Fruit fly (Drosophila melanogaster) whole organism, embryonic: ENCODE data around the gene CG3632.
A peak's percentile ranks its signal among the peaks of the same experiment; 100 is the strongest.

Experiments
- Atf-2 ChIP-seq: fragments of 200-800 bp; sonication (Bioruptor generic); optimal IDR thresholded peaks from 2 replicates; lab custom pipeline; 2016; ENCODE audit warnings: missing biosample characterization, missing genetic modification characterization
- Awh ChIP-seq: fragments of 200-800 bp; sonication (Bioruptor generic); IDR thresholded peaks from 2 replicates; pipeline ENCODE4, ENCODE4 v1.3.6; 2022; ENCODE audit warnings: missing biosample characterization, missing genetic modification characterization
- Bgb ChIP-seq: fragments of 200-800 bp; sonication (Bioruptor generic); IDR thresholded peaks from 2 replicates; pipeline ENCODE4 v1.3.6; 2022; ENCODE audit warnings: missing biosample characterization, missing genetic modification characterization; ENCODE audit not compliant: partially characterized antibody
- C15 ChIP-seq: fragments of 200-800 bp; sonication (Bioruptor generic); IDR thresholded peaks from 3 replicates; pipeline ENCODE4 v1.3.6; 2022; ENCODE audit warnings: missing biosample characterization, missing genetic modification characterization
- CG10274 ChIP-seq: fragments of 200-800 bp; sonication (Bioruptor generic); optimal IDR thresholded peaks from 3 replicates; lab custom pipeline; 2017; ENCODE audit warnings: missing biosample characterization, mild to moderate bottlenecking, missing genetic modification characterization
- CG11456 ChIP-seq: fragments of 200-800 bp; sonication (Bioruptor generic); IDR thresholded peaks from 3 replicates; pipeline ENCODE4 v1.3.6; 2022; ENCODE audit warnings: missing biosample characterization, missing genetic modification characterization
- CG11504 ChIP-seq: fragments of 200-800 bp; sonication (Bioruptor generic); optimal IDR thresholded peaks from 3 replicates; lab custom pipeline; 2019; ENCODE audit warnings: missing biosample characterization, mild to moderate bottlenecking, missing genetic modification characterization, moderate library complexity
- CG11723 ChIP-seq: fragments of 200-800 bp; sonication (Bioruptor generic); optimal IDR thresholded peaks from 2 replicates; lab custom pipeline; 2017; ENCODE audit warnings: missing biosample characterization, mild to moderate bottlenecking, missing genetic modification characterization
- CG15269 ChIP-seq: fragments of 200-800 bp; sonication (Bioruptor generic); optimal IDR thresholded peaks from 2 replicates; lab custom pipeline; 2018; ENCODE audit warnings: missing biosample characterization, mild to moderate bottlenecking, missing genetic modification characterization, moderate library complexity
- CG1603 ChIP-seq: fragments of 200-800 bp; sonication (Bioruptor generic); optimal IDR thresholded peaks from 2 replicates; lab custom pipeline; 2019; ENCODE audit warnings: missing biosample characterization, mild to moderate bottlenecking, missing genetic modification characterization, moderate library complexity
- CG17385 ChIP-seq: fragments of 200-800 bp; sonication (Bioruptor generic); optimal IDR thresholded peaks from 3 replicates; lab custom pipeline; 2018; ENCODE audit warnings: missing biosample characterization, mild to moderate bottlenecking, missing genetic modification characterization
- CG2678 ChIP-seq: fragments of 200-800 bp; sonication (Bioruptor generic); optimal IDR thresholded peaks from 3 replicates; lab custom pipeline; 2019; ENCODE audit warnings: missing biosample characterization, mild to moderate bottlenecking, missing genetic modification characterization, moderate library complexity
- CG2875 ChIP-seq: fragments of 200-800 bp; sonication (Bioruptor generic); optimal IDR thresholded peaks from 2 replicates; lab custom pipeline; 2017; ENCODE audit warnings: missing biosample characterization, mild to moderate bottlenecking, missing genetic modification characterization, missing genetic modification reagents
- CG30403 ChIP-seq: fragments of 200-800 bp; sonication (Bioruptor generic); optimal IDR thresholded peaks from 3 replicates; lab custom pipeline; 2016; ENCODE audit warnings: missing biosample characterization, missing genetic modification characterization
- CG34224 ChIP-seq: fragments of 200-800 bp; sonication (Bioruptor generic); IDR thresholded peaks from 3 replicates; pipeline ENCODE4 v1.3.6; 2022; ENCODE audit warnings: missing biosample characterization, missing genetic modification characterization; ENCODE audit not compliant: partially characterized antibody
- CG43689 ChIP-seq: fragments of 200-800 bp; sonication (Bioruptor generic); IDR thresholded peaks from 2 replicates; pipeline ENCODE4 v1.3.6; 2022; ENCODE audit warnings: missing biosample characterization, missing genetic modification characterization
- CG4820 ChIP-seq: fragments of 200-800 bp; sonication (Bioruptor generic); optimal IDR thresholded peaks from 3 replicates; lab custom pipeline; 2016; ENCODE audit warnings: missing biosample characterization, missing genetic modification characterization
- CG5953 ChIP-seq: fragments of 200-800 bp; sonication (Bioruptor generic); IDR thresholded peaks from 2 replicates; pipeline ENCODE4 v1.3.6; 2022; ENCODE audit warnings: missing biosample characterization, missing genetic modification characterization
- CG6683 ChIP-seq: fragments of 200-800 bp; sonication (Bioruptor generic); optimal IDR thresholded peaks from 2 replicates; lab custom pipeline; 2017; ENCODE audit warnings: missing biosample characterization, mild to moderate bottlenecking, missing genetic modification characterization, missing genetic modification reagents
- CG6765 ChIP-seq: fragments of 200-800 bp; sonication (Bioruptor generic); optimal IDR thresholded peaks from 3 replicates; lab custom pipeline; 2017; ENCODE audit warnings: missing biosample characterization, mild to moderate bottlenecking, missing genetic modification characterization
- CoRest ChIP-seq: fragments of 200-800 bp; sonication (Bioruptor generic); optimal IDR thresholded peaks from 3 replicates; lab custom pipeline; 2018; ENCODE audit warnings: missing biosample characterization, mild to moderate bottlenecking, missing genetic modification characterization, moderate library complexity
- Dbx ChIP-seq: fragments of 200-800 bp; sonication (Bioruptor generic); IDR thresholded peaks from 3 replicates; pipeline ENCODE4 v1.3.6; 2022; ENCODE audit warnings: missing biosample characterization, missing genetic modification characterization
- HmgZ ChIP-seq: fragments of 200-800 bp; sonication (Bioruptor generic); optimal IDR thresholded peaks from 2 replicates; lab custom pipeline; 2018; ENCODE audit warnings: missing biosample characterization, mild to moderate bottlenecking, missing genetic modification characterization
- Mes4 ChIP-seq: fragments of 200-800 bp; sonication (Bioruptor generic); optimal IDR thresholded peaks from 2 replicates; lab custom pipeline; 2016; ENCODE audit warnings: missing biosample characterization, missing genetic modification characterization
- Myb ChIP-seq: fragments of 200-800 bp; sonication (Bioruptor generic); optimal IDR thresholded peaks from 2 replicates; lab custom pipeline; 2016; ENCODE audit warnings: missing biosample characterization, missing genetic modification characterization
- Ptx1 ChIP-seq: fragments of 200-800 bp; sonication (Bioruptor generic); IDR thresholded peaks from 2 replicates; pipeline ENCODE4 v1.3.6; 2022; ENCODE audit warnings: missing biosample characterization, missing genetic modification characterization
- Tbp ChIP-seq: fragments of >200 bp; optimal IDR thresholded peaks from 2 replicates; lab custom pipeline; 2018; ENCODE audit warnings: missing biosample characterization, missing genetic modification characterization
- aop ChIP-seq: fragments of 200-800 bp; sonication (Bioruptor generic); IDR thresholded peaks from 2 replicates; pipeline ENCODE4 v1.3.6; 2022; ENCODE audit warnings: missing biosample characterization, missing genetic modification characterization
- cato ChIP-seq: fragments of 200-800 bp; sonication (Bioruptor generic); optimal IDR thresholded peaks from 2 replicates; lab custom pipeline; 2016; ENCODE audit warnings: missing biosample characterization, missing genetic modification characterization, borderline replicate concordance
- chinmo ChIP-seq: fragments of 200-800 bp; sonication (Bioruptor generic); IDR thresholded peaks from 4 replicates; pipeline ENCODE4 v1.3.6; 2022; ENCODE audit warnings: missing biosample characterization, missing genetic modification characterization; ENCODE audit not compliant: partially characterized antibody
- ci ChIP-seq: fragments of 200-800 bp; sonication (Bioruptor generic); IDR thresholded peaks from 3 replicates; pipeline ENCODE4 v1.3.6; 2022; ENCODE audit warnings: missing biosample characterization, missing genetic modification characterization
- crp ChIP-seq, 2 experiments: fragments of 200-800 bp; sonication (Bioruptor generic); optimal IDR thresholded peaks; 2 replicates in 1 of 2; 3 replicates in 1 of 2; lab custom pipeline; 2017; ENCODE audit warnings: missing biosample characterization in 2 of 2, missing genetic modification characterization in 2 of 2, mild to moderate bottlenecking in 1 of 2, moderate library complexity in 1 of 2
- dpn ChIP-seq, 2 experiments: fragments of 200-800 bp; sonication (Bioruptor generic); optimal IDR thresholded peaks; 3 replicates each; lab custom pipeline; 2016; ENCODE audit warnings: missing biosample characterization in 2 of 2, missing genetic modification characterization in 2 of 2
- eyg ChIP-seq: fragments of 200-800 bp; sonication (Bioruptor generic); optimal IDR thresholded peaks from 3 replicates; lab custom pipeline; 2016; ENCODE audit warnings: missing biosample characterization, missing genetic modification characterization
- grau ChIP-seq: fragments of 200-800 bp; optimal IDR thresholded peaks from 3 replicates; lab custom pipeline; 2019; ENCODE audit warnings: missing biosample characterization, mild to moderate bottlenecking, missing genetic modification characterization, moderate library complexity
- hb ChIP-seq: fragments of 200-800 bp; sonication (Bioruptor generic); IDR thresholded peaks from 3 replicates; pipeline ENCODE4 v1.3.6; 2022; ENCODE audit warnings: missing biosample characterization, missing genetic modification characterization; ENCODE audit not compliant: partially characterized antibody
- klu ChIP-seq: fragments of 200-800 bp; sonication (Bioruptor generic); IDR thresholded peaks from 2 replicates; pipeline ENCODE4 v1.3.6; 2022; ENCODE audit warnings: missing biosample characterization, missing genetic modification characterization
- lov ChIP-seq, 2 experiments: fragments of 200-800 bp in 1 of 2; fragments of >200 bp in 1 of 2; sonication (Bioruptor generic) in 1 of 2; IDR thresholded peaks in 1 of 2; optimal IDR thresholded peaks in 1 of 2; 2 replicates in 1 of 2; 3 replicates in 1 of 2; pipeline versions ENCODE4 v1.3.6 to Lab custom; 2017 to 2022; ENCODE audit warnings: missing biosample characterization in 1 of 2, missing genetic modification characterization in 1 of 2
- pan ChIP-seq, 4 experiments: fragments of >200 bp in 3 of 4; fragments of 200-800 bp in 1 of 4; sonication (Bioruptor generic) in 1 of 4; optimal IDR thresholded peaks in 3 of 4; IDR thresholded peaks in 1 of 4; 2 replicates each; pipeline versions ENCODE4 v1.3.6 to Lab custom; 2017 to 2022; ENCODE audit warnings: missing biosample characterization in 2 of 4, missing genetic modification characterization in 2 of 4, mixed read lengths in 1 of 4
- phol ChIP-seq: fragments of 200-800 bp; sonication (Bioruptor generic); optimal IDR thresholded peaks from 3 replicates; lab custom pipeline; 2018; ENCODE audit warnings: missing biosample characterization, mild to moderate bottlenecking, missing genetic modification characterization, moderate library complexity
- pnt ChIP-seq: fragments of 200-800 bp; sonication (Bioruptor generic); optimal IDR thresholded peaks from 3 replicates; lab custom pipeline; 2016; ENCODE audit warnings: missing biosample characterization, missing genetic modification characterization
- pum ChIP-seq: fragments of 200-800 bp; sonication (Bioruptor generic); optimal IDR thresholded peaks from 2 replicates; lab custom pipeline; 2016; ENCODE audit warnings: missing biosample characterization, missing genetic modification characterization
- scrt ChIP-seq: fragments of 200-800 bp; sonication (Bioruptor generic); optimal IDR thresholded peaks from 2 replicates; lab custom pipeline; 2018; ENCODE audit warnings: missing biosample characterization, mild to moderate bottlenecking, missing genetic modification characterization, moderate library complexity
- slbo ChIP-seq: fragments of 200-800 bp; sonication (Bioruptor generic); IDR thresholded peaks from 2 replicates; pipeline ENCODE4 v1.3.6; 2022; ENCODE audit warnings: missing biosample characterization, missing genetic modification characterization
- sna ChIP-seq: fragments of 200-800 bp; sonication (Bioruptor generic); IDR thresholded peaks from 2 replicates; pipeline ENCODE4 v1.3.6; 2022; ENCODE audit warnings: missing biosample characterization, missing genetic modification characterization; ENCODE audit not compliant: partially characterized antibody
- sug ChIP-seq: fragments of 200-800 bp; optimal IDR thresholded peaks from 2 replicates; lab custom pipeline; 2019; ENCODE audit warnings: missing biosample characterization, mild to moderate bottlenecking, missing genetic modification characterization, moderate library complexity
- ttk ChIP-seq: fragments of 200-800 bp; sonication (Bioruptor generic); IDR thresholded peaks from 2 replicates; pipeline ENCODE4 v2.1.2; 2022; ENCODE audit warnings: missing biosample characterization, missing genetic modification characterization
- vfl ChIP-seq: fragments of 200-800 bp; sonication (Bioruptor generic); optimal IDR thresholded peaks from 2 replicates; lab custom pipeline; 2016; ENCODE audit warnings: missing biosample characterization, missing genetic modification characterization
- vnd ChIP-seq: fragments of 200-800 bp; sonication (Bioruptor generic); IDR thresholded peaks from 3 replicates; pipeline ENCODE4 v1.3.6; 2022; ENCODE audit warnings: missing biosample characterization, missing genetic modification characterization; ENCODE audit not compliant: partially characterized antibody

Gene CG3632

dm6 chrX:16263415-16263814, 33.1 kb upstream of the CG3632 start (continued):
- no peak for TF ChIP-seq aop
- no peak for TF ChIP-seq crp (GFP tag; optimal IDR thresholded peaks at IDR 0.05; lab: Kevin White, UChicago)
- TF ChIP-seq slbo (GFP tag; lab: Robert Waterston, UW) = peak; percentile 77
- peak; percentile 70 for TF ChIP-seq CG11456 (GFP tag; lab: Robert Waterston, UW)
- peak; percentile 24 for TF ChIP-seq vfl (GFP tag; lab: Kevin White, UChicago)
- peak; percentile 18 for TF ChIP-seq Mes4 (GFP tag; lab: Kevin White, UChicago)
- TF ChIP-seq pan (optimal IDR thresholded peaks at IDR 0.05; lab: Kevin White, UChicago) = no peak
- TF ChIP-seq pan (GFP tag; optimal IDR thresholded peaks at IDR 0.05 in 1 of 2, IDR thresholded peaks at IDR 0.05 in 1 of 2) = peak in 1 of 2 experiments; percentile 74
- 0 out of 3 replicates have a peak, but pooled peaks have one; percentile 13 for TF ChIP-seq C15
- TF ChIP-seq CG10274 (GFP tag; lab: Kevin White, UChicago) = peak; percentile 31
- peak; percentile 48 for TF ChIP-seq pnt
- TF ChIP-seq eyg (GFP tag; lab: Kevin White, UChicago) = no peak
- TF ChIP-seq dpn (GFP tag; optimal IDR thresholded peaks at IDR 0.05; lab: Kevin White, UChicago) = peak; percentile 24 to 72
- TF ChIP-seq phol (tag; lab: Kevin White, UChicago) = peak; percentile 80
- TF ChIP-seq ci = peak; percentile 93
- TF ChIP-seq CG11723 = peak; percentile 41
- peak; percentile 86 for TF ChIP-seq CG2678
- peak; percentile 49 for TF ChIP-seq CG2875
- peak; percentile 51 for TF ChIP-seq sug (tag; lab: Kevin White, UChicago)
- peak; percentile 47 for TF ChIP-seq cato (GFP tag; lab: Kevin White, UChicago)
- peak; percentile 66 for TF ChIP-seq klu
- peak; percentile 86 for TF ChIP-seq CG11504 (tag; lab: Kevin White, UChicago)
- TF ChIP-seq sna = no peak
- TF ChIP-seq CG1603 = peak; percentile 89
- TF ChIP-seq lov (optimal IDR thresholded peaks at IDR 0.05; lab: Kevin White, UChicago) = no peak
- TF ChIP-seq lov (GFP tag; IDR thresholded peaks at IDR 0.05; lab: Robert Waterston, UW) = 0 out of 3 replicates have a peak, but pooled peaks have one; percentile 66
- TF ChIP-seq vnd = no peak
- peak; percentile 72 for TF ChIP-seq CG17385
- peak; percentile 76 for TF ChIP-seq ttk (GFP tag; lab: Robert Waterston, UW)
- TF ChIP-seq CG43689 = no peak
- peak; percentile 71 for TF ChIP-seq HmgZ (tag; lab: Kevin White, UChicago)
- peak; percentile 76 for TF ChIP-seq CoRest (tag; lab: Kevin White, UChicago)
- TF ChIP-seq CG4820 (GFP tag; lab: Kevin White, UChicago) = peak; percentile 82
- peak; percentile 81 for TF ChIP-seq grau (tag; lab: Kevin White, UChicago)
- no peak for TF ChIP-seq CG34224
- TF ChIP-seq Ptx1 (GFP tag; lab: Robert Waterston, UW) = peak; percentile 81
- TF ChIP-seq Myb (GFP tag; lab: Kevin White, UChicago) = no peak
- peak; percentile 74 for TF ChIP-seq scrt (GFP tag; lab: Kevin White, UChicago)
- TF ChIP-seq Awh (GFP tag; lab: Robert Waterston, UW) = peak; percentile 86
- no peak for TF ChIP-seq chinmo (GFP tag; lab: Robert Waterston, UW)
- peak; percentile 77 for TF ChIP-seq Dbx (GFP tag; lab: Robert Waterston, UW)
- TF ChIP-seq hb = no peak
- no peak for TF ChIP-seq CG5953 (GFP tag; lab: Robert Waterston, UW)
- TF ChIP-seq CG30403 = peak; percentile 68
- no peak for TF ChIP-seq Tbp
- TF ChIP-seq pum (GFP tag; lab: Kevin White, UChicago) = peak; percentile 59
- TF ChIP-seq CG6765 = peak; percentile 20
- peak; percentile 80 for TF ChIP-seq CG15269 (tag; lab: Kevin White, UChicago)
- no peak for TF ChIP-seq Atf-2 (GFP tag; lab: Kevin White, UChicago)
- TF ChIP-seq CG6683 (GFP tag; lab: Kevin White, UChicago) = peak; percentile 45
- TF ChIP-seq Bgb = no peak
